Fruit fly (Drosophila melanogaster) whole organism, embryonic: ENCODE results near the gene Gen.

Experiments
- Bteb2 ChIP-seq: fragments of 200-800 bp; sonication (Bioruptor generic); optimal IDR thresholded peaks from 2 replicates; lab custom pipeline; 2016; ENCODE audit warnings: missing biosample characterization, missing genetic modification characterization
- C15 ChIP-seq: fragments of 200-800 bp; sonication (Bioruptor generic); IDR thresholded peaks from 3 replicates; pipeline ENCODE4 v1.3.6; 2022; ENCODE audit warnings: missing biosample characterization, missing genetic modification characterization
- CG10543 ChIP-seq: fragments of 200-800 bp; sonication (Bioruptor generic); optimal IDR thresholded peaks from 3 replicates; lab custom pipeline; 2017; ENCODE audit warnings: missing biosample characterization, mild to moderate bottlenecking, missing genetic modification characterization, moderate library complexity
- CG10654 ChIP-seq: fragments of 200-800 bp; sonication (Bioruptor generic); optimal IDR thresholded peaks from 2 replicates; lab custom pipeline; 2016; ENCODE audit warnings: missing biosample characterization, missing genetic modification characterization
- CG11723 ChIP-seq: fragments of 200-800 bp; sonication (Bioruptor generic); optimal IDR thresholded peaks from 2 replicates; lab custom pipeline; 2017; ENCODE audit warnings: missing biosample characterization, mild to moderate bottlenecking, missing genetic modification characterization
- CG12391 ChIP-seq: fragments of 200-800 bp; sonication (Bioruptor generic); optimal IDR thresholded peaks from 3 replicates; lab custom pipeline; 2018; ENCODE audit warnings: missing biosample characterization, mild to moderate bottlenecking, missing genetic modification characterization, moderate library complexity
- CG14441 ChIP-seq: fragments of 200-800 bp; sonication (Bioruptor generic); IDR thresholded peaks from 2 replicates; pipeline ENCODE4 v1.3.6; 2022; ENCODE audit warnings: missing biosample characterization, missing genetic modification characterization
- CG14710 ChIP-seq: fragments of 200-800 bp; sonication (Bioruptor generic); optimal IDR thresholded peaks from 3 replicates; lab custom pipeline; 2019; ENCODE audit warnings: missing biosample characterization, mild to moderate bottlenecking, missing genetic modification characterization, moderate library complexity
- CG14965 ChIP-seq: fragments of 200-800 bp; sonication (Bioruptor generic); optimal IDR thresholded peaks from 2 replicates; lab custom pipeline; 2016; ENCODE audit warnings: missing biosample characterization, missing genetic modification characterization, borderline replicate concordance
- CG15479 ChIP-seq: fragments of 200-800 bp; sonication (Bioruptor generic); optimal IDR thresholded peaks from 3 replicates; lab custom pipeline; 2019; ENCODE audit warnings: missing biosample characterization, mild to moderate bottlenecking, missing genetic modification characterization, moderate library complexity
- CG1603 ChIP-seq: fragments of 200-800 bp; sonication (Bioruptor generic); optimal IDR thresholded peaks from 2 replicates; lab custom pipeline; 2019; ENCODE audit warnings: missing biosample characterization, mild to moderate bottlenecking, missing genetic modification characterization, moderate library complexity
- CG16779 ChIP-seq: fragments of 200-800 bp; sonication (Bioruptor generic); IDR thresholded peaks from 2 replicates; pipeline ENCODE4 v1.3.6; 2022; ENCODE audit warnings: missing biosample characterization, missing genetic modification characterization
- CG16813 ChIP-seq: fragments of 200-800 bp; sonication (Bioruptor generic); IDR thresholded peaks from 3 replicates; pipeline ENCODE4 v1.3.6; 2022; ENCODE audit warnings: missing biosample characterization, missing genetic modification characterization; ENCODE audit not compliant: partially characterized antibody
- CG16815 ChIP-seq: fragments of 200-800 bp; sonication (Bioruptor generic); optimal IDR thresholded peaks from 3 replicates; lab custom pipeline; 2017; ENCODE audit warnings: missing biosample characterization, mild to moderate bottlenecking, missing genetic modification characterization
- CG2129 ChIP-seq: fragments of 200-800 bp; sonication (Bioruptor generic); IDR thresholded peaks from 2 replicates; pipeline ENCODE4 v1.3.6; 2022; ENCODE audit warnings: missing biosample characterization, missing genetic modification characterization; ENCODE audit not compliant: partially characterized antibody
- CG31365 ChIP-seq: fragments of 200-800 bp; sonication (Bioruptor generic); optimal IDR thresholded peaks from 2 replicates; lab custom pipeline; 2018; ENCODE audit warnings: missing biosample characterization, mild to moderate bottlenecking, missing genetic modification characterization
- CG33557 ChIP-seq: fragments of 200-800 bp; sonication (Bioruptor generic); optimal IDR thresholded peaks from 2 replicates; lab custom pipeline; 2019; ENCODE audit warnings: missing biosample characterization, mild to moderate bottlenecking, missing genetic modification characterization, moderate library complexity
- CG34224 ChIP-seq: fragments of 200-800 bp; sonication (Bioruptor generic); IDR thresholded peaks from 3 replicates; pipeline ENCODE4 v1.3.6; 2022; ENCODE audit warnings: missing biosample characterization, missing genetic modification characterization; ENCODE audit not compliant: partially characterized antibody
- CG34422 ChIP-seq: fragments of 200-800 bp; sonication (Bioruptor generic); IDR thresholded peaks from 3 replicates; pipeline ENCODE4 v1.3.6; 2022; ENCODE audit warnings: missing biosample characterization, missing genetic modification characterization
- CG3726 ChIP-seq: fragments of 200-800 bp; sonication (Bioruptor generic); IDR thresholded peaks from 3 replicates; pipeline ENCODE4, ENCODE4 v1.3.6; 2022; ENCODE audit warnings: missing biosample characterization, missing genetic modification characterization
- CG7745 ChIP-seq: fragments of 200-800 bp; sonication (Bioruptor generic); optimal IDR thresholded peaks from 2 replicates; lab custom pipeline; 2018; ENCODE audit warnings: missing biosample characterization, mild to moderate bottlenecking, missing genetic modification characterization, moderate library complexity
- CoRest ChIP-seq: fragments of 200-800 bp; sonication (Bioruptor generic); optimal IDR thresholded peaks from 3 replicates; lab custom pipeline; 2018; ENCODE audit warnings: missing biosample characterization, mild to moderate bottlenecking, missing genetic modification characterization, moderate library complexity
- Deaf1 ChIP-seq: fragments of 200-800 bp; optimal IDR thresholded peaks from 3 replicates; lab custom pipeline; 2019; ENCODE audit warnings: missing biosample characterization, mild to moderate bottlenecking, missing genetic modification characterization, moderate library complexity
- Dfd ChIP-seq, 2 experiments: fragments of >200 bp; optimal IDR thresholded peaks; 2 replicates each; lab custom pipeline; 2017; ENCODE audit warnings: missing biosample characterization in 2 of 2, missing genetic modification characterization in 2 of 2
- Doc3 ChIP-seq: fragments of 200-800 bp; sonication (Bioruptor generic); IDR thresholded peaks from 3 replicates; pipeline ENCODE4 v1.3.6; 2022; ENCODE audit warnings: missing biosample characterization, missing genetic modification characterization; ENCODE audit not compliant: partially characterized antibody
- Dp ChIP-seq: fragments of 200-800 bp; sonication (Bioruptor generic); optimal IDR thresholded peaks from 2 replicates; lab custom pipeline; 2018; ENCODE audit warnings: missing biosample characterization, mild to moderate bottlenecking, missing genetic modification characterization, moderate library complexity
- Drgx ChIP-seq: fragments of 200-800 bp; sonication (Bioruptor generic); IDR thresholded peaks from 2 replicates; pipeline ENCODE4 v1.3.6; 2022; ENCODE audit warnings: missing biosample characterization, missing genetic modification characterization
- HHEX ChIP-seq: fragments of 200-800 bp; sonication (Bioruptor generic); optimal IDR thresholded peaks from 3 replicates; lab custom pipeline; 2017; ENCODE audit warnings: missing biosample characterization, mild to moderate bottlenecking, missing genetic modification characterization, missing genetic modification reagents
- Hmr ChIP-seq: fragments of 200-800 bp; sonication (Bioruptor generic); optimal IDR thresholded peaks from 3 replicates; lab custom pipeline; 2017; ENCODE audit warnings: mild to moderate bottlenecking, missing biosample characterization, missing genetic modification reagents, missing genetic modification characterization
- Jarid2 ChIP-seq: fragments of 200-800 bp; sonication (Bioruptor generic); optimal IDR thresholded peaks from 3 replicates; lab custom pipeline; 2017; ENCODE audit warnings: mild to moderate bottlenecking, missing biosample characterization, missing genetic modification reagents, missing genetic modification characterization
- Lhr ChIP-seq: fragments of 200-800 bp; sonication (Bioruptor generic); optimal IDR thresholded peaks from 3 replicates; lab custom pipeline; 2017; ENCODE audit warnings: mild to moderate bottlenecking, missing biosample characterization, missing genetic modification reagents, missing genetic modification characterization
- Med ChIP-seq: fragments of 200-800 bp; sonication (Bioruptor generic); peaks from one replicate; lab custom pipeline; 2016; ENCODE audit warnings: missing biosample characterization, missing genetic modification characterization, mild to moderate bottlenecking, inconsistent platforms, moderate library complexity
- Neu2 ChIP-seq: fragments of 200-800 bp; sonication (Bioruptor generic); optimal IDR thresholded peaks from 3 replicates; lab custom pipeline; 2016; ENCODE audit warnings: missing biosample characterization, missing genetic modification characterization, borderline replicate concordance
- Nf-YC ChIP-seq: fragments of 200-800 bp; optimal IDR thresholded peaks from 3 replicates; lab custom pipeline; 2019; ENCODE audit warnings: missing biosample characterization, mild to moderate bottlenecking, missing genetic modification characterization, moderate library complexity
- Ravus ChIP-seq: fragments of 200-800 bp; sonication (Bioruptor generic); IDR thresholded peaks from 2 replicates; pipeline ENCODE4 v1.3.6; 2022; ENCODE audit warnings: missing biosample characterization, missing genetic modification characterization
- Stat92E ChIP-seq, 3 experiments: fragments of >200 bp in 2 of 3; fragments of 200-800 bp in 1 of 3; sonication (Bioruptor generic) in 1 of 3; optimal IDR thresholded peaks; 2 replicates each; lab custom pipeline; 2017 to 2019; ENCODE audit warnings: missing biosample characterization in 3 of 3, missing genetic modification characterization in 3 of 3, mild to moderate bottlenecking in 1 of 3, moderate library complexity in 1 of 3
- bbx ChIP-seq: fragments of 200-800 bp; sonication (Bioruptor generic); IDR thresholded peaks from 2 replicates; pipeline ENCODE4 v1.3.6; 2022; ENCODE audit warnings: missing biosample characterization, missing genetic modification characterization; ENCODE audit not compliant: partially characterized antibody
- bigmax ChIP-seq: fragments of 200-800 bp; sonication (Bioruptor generic); optimal IDR thresholded peaks from 2 replicates; lab custom pipeline; 2018; ENCODE audit warnings: missing biosample characterization, mild to moderate bottlenecking, missing genetic modification characterization
- br ChIP-seq: fragments of >200 bp; optimal IDR thresholded peaks from 2 replicates; lab custom pipeline; 2017
- cg ChIP-seq: fragments of 200-800 bp; sonication (Bioruptor generic); optimal IDR thresholded peaks from 3 replicates; lab custom pipeline; 2019; ENCODE audit warnings: missing biosample characterization, mild to moderate bottlenecking, missing genetic modification characterization, moderate library complexity
- emc ChIP-seq: fragments of 200-800 bp; sonication (Bioruptor generic); optimal IDR thresholded peaks from 2 replicates; lab custom pipeline; 2016; ENCODE audit warnings: missing biosample characterization, missing genetic modification characterization
- insv ChIP-seq, 2 experiments: fragments of 200-800 bp; sonication (Bioruptor generic); optimal IDR thresholded peaks; 3 replicates each; lab custom pipeline; 2016 to 2018; ENCODE audit warnings: missing biosample characterization in 2 of 2, missing genetic modification characterization in 2 of 2
- lmd ChIP-seq: fragments of 200-800 bp; sonication (Bioruptor generic); IDR thresholded peaks from 2 replicates; pipeline ENCODE4 v1.3.6; 2022; ENCODE audit warnings: missing biosample characterization, missing genetic modification characterization
- mam ChIP-seq: fragments of 200-800 bp; sonication (Bioruptor generic); optimal IDR thresholded peaks from 3 replicates; lab custom pipeline; 2016; ENCODE audit warnings: missing biosample characterization, missing genetic modification characterization
- pros ChIP-seq: fragments of 200-800 bp; sonication (Bioruptor generic); optimal IDR thresholded peaks from 3 replicates; lab custom pipeline; 2019; ENCODE audit warnings: missing biosample characterization, mild to moderate bottlenecking, missing genetic modification characterization, moderate library complexity
- run ChIP-seq: fragments of 200-800 bp; sonication (Bioruptor generic); optimal IDR thresholded peaks from 3 replicates; lab custom pipeline; 2018; ENCODE audit warnings: missing biosample characterization, mild to moderate bottlenecking, missing genetic modification characterization
- schlank ChIP-seq: fragments of 200-800 bp; sonication (Bioruptor generic); optimal IDR thresholded peaks from 2 replicates; lab custom pipeline; 2018; ENCODE audit warnings: missing biosample characterization, mild to moderate bottlenecking, missing genetic modification characterization
- slbo ChIP-seq: fragments of 200-800 bp; sonication (Bioruptor generic); IDR thresholded peaks from 2 replicates; pipeline ENCODE4 v1.3.6; 2022; ENCODE audit warnings: missing biosample characterization, missing genetic modification characterization
- so ChIP-seq: fragments of 200-800 bp; sonication (Bioruptor generic); IDR thresholded peaks from 3 replicates; pipeline ENCODE4 v1.3.6; 2022; ENCODE audit warnings: missing biosample characterization, missing genetic modification characterization
- vfl ChIP-seq: fragments of 200-800 bp; sonication (Bioruptor generic); optimal IDR thresholded peaks from 2 replicates; lab custom pipeline; 2016; ENCODE audit warnings: missing biosample characterization, missing genetic modification characterization

The Gen gene

dm6 chr3L:5136123-5136522 lies 16.1 kb downstream of the Gen start, which contains the start of the genes CG10674 and CG4611 (continued):
- TF ChIP-seq Hmr (GFP tag; lab: Kevin White, UChicago) (no peak), CG7745 (tag; lab: Kevin White, UChicago) (no peak), CG3726 (GFP tag; lab: Robert Waterston, UW) (no peak), vfl (GFP tag; lab: Kevin White, UChicago) (no peak), Bteb2 (GFP tag; lab: Kevin White, UChicago) (no peak), CG14441 (GFP tag; lab: Robert Waterston, UW) (no peak), Deaf1 (tag; lab: Kevin White, UChicago) (no peak), Jarid2 (GFP tag; lab: Kevin White, UChicago) (no peak), cg (no peak), CoRest (tag; lab: Kevin White, UChicago) (no peak), CG14965 (GFP tag; lab: Kevin White, UChicago) (no peak), slbo (GFP tag; lab: Robert Waterston, UW) (no peak), bbx (GFP tag; lab: Robert Waterston, UW) (no peak), Drgx (no peak), C15 (GFP tag; lab: Robert Waterston, UW) (no peak), CG16779 (GFP tag; lab: Robert Waterston, UW) (no peak), Doc3 (GFP tag; lab: Robert Waterston, UW) (no peak), insv (GFP tag; optimal IDR thresholded peaks at IDR 0.05; lab: Kevin White, UChicago) (peak in 1 of 2 experiments; percentile 84), mam (GFP tag; lab: Kevin White, UChicago) (no peak), run (tag; lab: Kevin White, UChicago) (no peak), CG34422 (GFP tag; lab: Robert Waterston, UW) (peak; percentile 33; the same call in 1 of the 3 replicates), Neu2 (GFP tag; lab: Kevin White, UChicago) (no peak), CG2129 (no peak), CG10654 (no peak), Dfd (GFP tag; optimal IDR thresholded peaks at IDR 0.05; lab: Kevin White, UChicago) (no peak), so (GFP tag; lab: Robert Waterston, UW) (no peak), HHEX (GFP tag; lab: Kevin White, UChicago) (no peak), lmd (GFP tag; lab: Robert Waterston, UW) (no peak), CG34224 (GFP tag; lab: Robert Waterston, UW) (0 out of 3 replicates have a peak, but pooled peaks have one; percentile 14), Lhr (no peak), CG16815 (no peak), Med (GFP tag; lab: Kevin White, UChicago) (peak; percentile 70), pros (GFP tag; lab: Kevin White, UChicago) (no peak), CG15479 (no peak), CG14710 (no peak), CG1603 (peak; percentile 39), CG16813 (GFP tag; lab: Robert Waterston, UW) (0 out of 3 replicates have a peak, but pooled peaks have one; percentile 23), br (lab: Kevin White, UChicago) (no peak), Ravus (no peak), emc (GFP tag; lab: Kevin White, UChicago) (no peak), CG31365 (tag; lab: Kevin White, UChicago) (no peak), bigmax (no peak), schlank (no peak), CG10543 (GFP tag; lab: Kevin White, UChicago) (no peak), Dp (peak; percentile 56), CG33557 (GFP tag; lab: Kevin White, UChicago) (no peak), Stat92E (GFP tag; optimal IDR thresholded peaks at IDR 0.05; lab: Kevin White, UChicago) (no peak), Nf-YC (tag; lab: Kevin White, UChicago) (no peak), CG11723 (GFP tag; lab: Kevin White, UChicago) (no peak), CG12391 (tag; lab: Kevin White, UChicago) (no peak)
